Worm (Caenorhabditis elegans): ENCODE results near the gene T15B7.14.

Gene T15B7.14

DNA sequence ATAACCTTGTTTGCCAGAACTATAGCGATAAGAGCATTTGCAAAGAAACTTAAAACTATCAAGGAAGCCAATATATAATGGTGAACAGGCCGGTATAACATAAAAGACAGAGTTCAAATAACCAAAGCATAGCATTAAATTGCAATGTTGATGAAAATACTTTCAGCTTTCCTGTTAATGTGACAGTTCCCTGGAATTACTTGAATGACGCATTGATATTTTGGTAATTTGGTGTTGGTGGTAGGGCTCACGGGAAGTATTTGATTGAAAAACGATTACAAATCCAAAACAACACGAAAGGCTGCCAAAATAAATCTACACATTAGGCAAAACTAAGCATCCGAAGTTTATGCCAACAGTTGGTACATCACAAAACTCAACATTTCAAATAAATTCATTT is 26.2 kb downstream of the T15B7.14 start, which contains the start of gene dmsr-16:
Gene dmsr-16 (minus strand): TSS at position 101 of the 400 bp plus-strand sequence.
- TF ChIP-seq nhr-43 (tag; optimal IDR thresholded peaks at IDR 0.05; ENCODE audit: poor library complexity, severe bottlenecking) (no peak), nhr-11 (tag; optimal IDR thresholded peaks at IDR 0.05) (no peak), eor-1 (tag; optimal IDR thresholded peaks at IDR 0.05) (no peak), aly-2 (tag; optimal IDR thresholded peaks at IDR 0.05) (no peak), snpc-4 (tag; optimal IDR thresholded peaks at IDR 0.05) (no peak), hmg-11 (tag; optimal IDR thresholded peaks at IDR 0.05) (no peak)

DNA sequence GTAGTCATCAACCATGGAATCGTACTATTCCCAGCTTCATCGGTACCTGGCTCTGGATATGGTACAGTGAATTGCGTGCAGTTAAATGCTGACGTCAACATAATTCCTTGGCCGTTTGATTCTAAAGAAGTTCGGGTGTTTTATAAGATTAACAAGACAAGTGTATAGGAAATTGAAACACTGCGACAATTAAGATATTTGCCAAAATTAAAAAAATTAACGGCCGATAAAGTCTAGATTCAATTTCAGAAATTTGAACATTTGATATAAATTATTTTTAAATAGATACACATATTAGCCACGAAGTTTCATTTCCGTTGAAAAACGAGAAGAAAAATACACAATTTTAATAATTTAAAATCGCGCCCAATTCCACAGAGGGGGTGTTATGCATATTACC is 28.8 kb downstream of the T15B7.14 start, which contains the start of gene dmsr-12:
Gene dmsr-12 (minus strand): TSS at position 101 of the 400 bp plus-strand sequence.
- TF ChIP-seq egl-27 (tag; optimal IDR thresholded peaks at IDR 0.05): no peak
- TF ChIP-seq lin-15B (tag; optimal IDR thresholded peaks at IDR 0.05): no peak
- no peak for TF ChIP-seq mml-1 (tag; optimal IDR thresholded peaks at IDR 0.05)
- TF ChIP-seq hmg-11 (tag; optimal IDR thresholded peaks at IDR 0.05): no peak
- TF ChIP-seq jun-1 (tag; optimal IDR thresholded peaks at IDR 0.05): no peak
- TF ChIP-seq elt-1 (tag; optimal IDR thresholded peaks at IDR 0.05): no peak
- TF ChIP-seq pqm-1 (tag; optimal IDR thresholded peaks at IDR 0.05): no peak
- no peak for TF ChIP-seq nhr-25 (tag; optimal IDR thresholded peaks at IDR 0.05)
- no peak for TF ChIP-seq mdl-1 (tag; optimal IDR thresholded peaks at IDR 0.05)
- TF ChIP-seq aly-2 (tag; optimal IDR thresholded peaks at IDR 0.05): no peak
- no peak for TF ChIP-seq nhr-67 (tag; optimal IDR thresholded peaks at IDR 0.05)
- TF ChIP-seq nhr-77 (tag; optimal IDR thresholded peaks at IDR 0.05): no peak
- no peak for TF ChIP-seq ceh-82 (tag; optimal IDR thresholded peaks at IDR 0.05)
- no peak for TF ChIP-seq tbx-2 (tag; optimal IDR thresholded peaks at IDR 0.05)
- TF ChIP-seq unc-62 (GFP tag; optimal IDR thresholded peaks at IDR 0.05): no peak
- no peak for TF ChIP-seq nfya-1 (tag; optimal IDR thresholded peaks at IDR 0.05; ENCODE audit: insufficient read depth)
- TF ChIP-seq nhr-28 (tag; optimal IDR thresholded peaks at IDR 0.05): no peak
- no peak for TF ChIP-seq egl-5 (tag; optimal IDR thresholded peaks at IDR 0.05)
- TF ChIP-seq unc-39 (tag; optimal IDR thresholded peaks at IDR 0.05): no peak

- TF ChIP-seq pqm-1 (tag; optimal IDR thresholded peaks at IDR 0.05) (no peak), snpc-4 (tag; optimal IDR thresholded peaks at IDR 0.05) (no peak), nhr-77 (tag; optimal IDR thresholded peaks at IDR 0.05) (no peak), lin-15B (tag; optimal IDR thresholded peaks at IDR 0.05) (no peak), nhr-43 (tag; optimal IDR thresholded peaks at IDR 0.05; ENCODE audit: poor library complexity, severe bottlenecking) (no peak), nhr-12 (tag; optimal IDR thresholded peaks at IDR 0.05) (no peak), unc-39 (tag; optimal IDR thresholded peaks at IDR 0.05) (no peak)
Measured at ce11 chrV:6803992-6804391, 31.1 kb downstream of the T15B7.14 start, which contains the start of gene dmsr-11. Gene dmsr-11 (minus strand): TSS chrV:6804092.

- no peak for TF ChIP-seq nhr-11 (tag; optimal IDR thresholded peaks at IDR 0.05)
- no peak for TF ChIP-seq zag-1 (tag; optimal IDR thresholded peaks at IDR 0.05)
- TF ChIP-seq skn-1 (tag; optimal IDR thresholded peaks at IDR 0.05): no peak
- no peak for TF ChIP-seq tbx-2 (tag; optimal IDR thresholded peaks at IDR 0.05)
- TF ChIP-seq hmg-11 (tag; optimal IDR thresholded peaks at IDR 0.05): no peak
- no peak for TF ChIP-seq sea-2 (GFP tag; optimal IDR thresholded peaks at IDR 0.05)
- no peak for TF ChIP-seq ztf-11 (tag; optimal IDR thresholded peaks at IDR 0.05)
- no peak for TF ChIP-seq ceh-9 (tag; optimal IDR thresholded peaks at IDR 0.05)
- TF ChIP-seq nhr-43 (tag; optimal IDR thresholded peaks at IDR 0.05; ENCODE audit: poor library complexity, severe bottlenecking): no peak
- no peak for TF ChIP-seq nhr-12 (tag; optimal IDR thresholded peaks at IDR 0.05)
- TF ChIP-seq lin-39 (tag; optimal IDR thresholded peaks at IDR 0.05): no peak
Measured at ce11 chrV:6801850-6802249, 33.3 kb downstream of the T15B7.14 start, which contains the start of gene dmsr-10. Gene dmsr-10 (minus strand): TSS chrV:6801950.

ce11 chrV:6799564-6799963 is 35.6 kb downstream of the T15B7.14 start, which contains the start of gene dmsr-9:
Gene dmsr-9 (minus strand): TSS chrV:6799664.
- TF ChIP-seq tbx-2 (tag; optimal IDR thresholded peaks at IDR 0.05) (no peak), ZK546.5 (tag; optimal IDR thresholded peaks at IDR 0.05) (no peak), unc-39 (tag; optimal IDR thresholded peaks at IDR 0.05) (no peak), egl-27 (tag; optimal IDR thresholded peaks at IDR 0.05) (no peak), ztf-11 (tag; optimal IDR thresholded peaks at IDR 0.05) (no peak), fkh-10 (GFP tag; optimal IDR thresholded peaks at IDR 0.05) (no peak), pqm-1 (tag; optimal IDR thresholded peaks at IDR 0.05) (no peak), aly-2 (tag; optimal IDR thresholded peaks at IDR 0.05) (no peak), hmg-11 (tag; optimal IDR thresholded peaks at IDR 0.05) (no peak), ceh-28 (tag; optimal IDR thresholded peaks at IDR 0.05) (no peak), zag-1 (tag; optimal IDR thresholded peaks at IDR 0.05) (no peak), lin-39 (tag; optimal IDR thresholded peaks at IDR 0.05) (no peak)

All from whole organism, L3 larva.